Worm (Caenorhabditis elegans) whole organism, young adult: ENCODE measurements around the gene fbxa-164.
"Not testable (repeated sequence)": the region's sequence is repeated elsewhere in the genome, so short reads cannot be mapped to it uniquely, and the experiment has no call there.

Experiments used
- B0019.2 ChIP-seq: fragments of 200-800 bp; sonication (Bioruptor generic); conservative IDR thresholded peaks from 2 replicates; pipeline ENCODE4 v1.3.6; 2022; ENCODE audit warnings: missing genetic modification reagents, missing genetic modification characterization, missing compliant biosample characterization
- D2030.7 ChIP-seq: fragments of 200-800 bp; sonication (Bioruptor generic); IDR thresholded peaks from 2 replicates; pipeline ENCODE4 v1.3.6; 2022; ENCODE audit warnings: missing genetic modification reagents, missing genetic modification characterization, missing compliant biosample characterization
- F22D6.2 ChIP-seq: sonication (generic microtip); optimal IDR thresholded peaks from 2 replicates; lab custom pipeline; 2016; ENCODE audit warnings: mild to moderate bottlenecking, missing genetic modification characterization, missing compliant biosample characterization
- F33H1.4 ChIP-seq: fragments of 200-800 bp; sonication (Bioruptor generic); IDR thresholded peaks from 2 replicates; pipeline ENCODE4 v1.3.6; 2022; ENCODE audit warnings: missing genetic modification reagents, missing genetic modification characterization, missing compliant biosample characterization
- F37B4.10 ChIP-seq: fragments of 200-800 bp; sonication (Bioruptor generic); IDR thresholded peaks from 2 replicates; pipeline ENCODE4 v1.3.6; 2022; ENCODE audit warnings: missing genetic modification characterization, missing compliant biosample characterization
- T07F8.4 ChIP-seq: sonication (generic microtip); optimal IDR thresholded peaks from 2 replicates; lab custom pipeline; 2016; ENCODE audit warnings: mild to moderate bottlenecking, missing genetic modification characterization, moderate library complexity, missing compliant biosample characterization
- T26A5.8 ChIP-seq: sonication (generic microtip); optimal IDR thresholded peaks from 2 replicates; lab custom pipeline; 2016; ENCODE audit warnings: missing genetic modification characterization, missing compliant biosample characterization
- Y53F4B.3 ChIP-seq: fragments of 200-800 bp; sonication (Bioruptor generic); IDR thresholded peaks from 2 replicates; pipeline ENCODE4 v1.3.6; 2022; ENCODE audit warnings: missing genetic modification reagents, missing genetic modification characterization, missing compliant biosample characterization
- Y53G8AR.9 ChIP-seq: fragments of 200-800 bp; sonication (Bioruptor generic); conservative IDR thresholded peaks from 2 replicates; pipeline ENCODE4 v1.3.6; 2022; ENCODE audit warnings: missing genetic modification reagents, missing genetic modification characterization, missing compliant biosample characterization
- ama-1 ChIP-seq, 3 experiments: fragments of 150-350 bp in 1 of 3; sonication (generic microtip) in 2 of 3; optimal IDR thresholded peaks; 2 replicates each; lab custom pipeline; 2014 to 2018; ENCODE audit warnings: missing biosample characterization in 2 of 3, missing genetic modification characterization in 2 of 3, missing genetic modification reagents in 2 of 3
- attf-3 ChIP-seq: fragments of 200-800 bp; sonication (Bioruptor generic); conservative IDR thresholded peaks from 2 replicates; pipeline ENCODE4 v1.3.6; 2022; ENCODE audit warnings: missing genetic modification reagents, missing genetic modification characterization, missing compliant biosample characterization
- attf-5 ChIP-seq: fragments of 200-800 bp; sonication (Bioruptor generic); optimal IDR thresholded peaks from 2 replicates; lab custom pipeline; 2018; ENCODE audit warnings: mild to moderate bottlenecking, missing genetic modification characterization, missing compliant biosample characterization
- ceh-79 ChIP-seq: sonication (generic microtip); optimal IDR thresholded peaks from 2 replicates; lab custom pipeline; 2017; ENCODE audit warnings: mild to moderate bottlenecking, missing genetic modification characterization, missing compliant biosample characterization
- die-1 ChIP-seq: sonication (generic microtip); optimal IDR thresholded peaks from 2 replicates; lab custom pipeline; 2016; ENCODE audit warnings: missing genotype, mild to moderate bottlenecking, missing genetic modification characterization, missing compliant biosample characterization
- egrh-3 ChIP-seq: fragments of 200-800 bp; sonication (Bioruptor generic); IDR thresholded peaks from 2 replicates; pipeline ENCODE4 v1.3.6; 2022; ENCODE audit warnings: missing genetic modification reagents, missing genetic modification characterization, missing compliant biosample characterization
- let-607 ChIP-seq, 2 experiments: fragments of 200-800 bp in 1 of 2; sonication (Bioruptor generic) in 1 of 2; sonication (generic microtip) in 1 of 2; optimal IDR thresholded peaks; 2 replicates each; lab custom pipeline; 2016 to 2018; ENCODE audit warnings: mild to moderate bottlenecking in 2 of 2, missing compliant biosample characterization in 2 of 2, missing genetic modification characterization in 2 of 2, moderate library complexity in 2 of 2, missing genotype in 1 of 2
- lsy-27 ChIP-seq: sonication (generic microtip); optimal IDR thresholded peaks from 2 replicates; lab custom pipeline; 2017; ENCODE audit warnings: missing genetic modification characterization, mild to moderate bottlenecking, missing compliant biosample characterization, antibody characterized with exemption, missing genotype, borderline replicate concordance; ENCODE audit not compliant: insufficient read depth
- madf-8 ChIP-seq: fragments of 200-800 bp; sonication (Bioruptor generic); conservative IDR thresholded peaks from 2 replicates; pipeline ENCODE4 v1.3.6; 2022; ENCODE audit warnings: missing genetic modification reagents, missing genetic modification characterization, missing compliant biosample characterization
- mel-28 ChIP-seq: sonication (generic microtip); optimal IDR thresholded peaks from 2 replicates; lab custom pipeline; 2016; ENCODE audit warnings: borderline replicate concordance, mild to moderate bottlenecking, missing genetic modification characterization, missing compliant biosample characterization
- nfya-1 ChIP-seq: sonication (generic microtip); optimal IDR thresholded peaks from 2 replicates; lab custom pipeline; 2017; ENCODE audit warnings: antibody characterized with exemption, missing compliant biosample characterization, missing genetic modification characterization, borderline replicate concordance; ENCODE audit not compliant: insufficient read depth
- nfyb-1 ChIP-seq: fragments of 200-800 bp; sonication (Bioruptor generic); IDR thresholded peaks from 2 replicates; pipeline ENCODE4 v1.3.6; 2022; ENCODE audit warnings: missing genetic modification reagents, missing genetic modification characterization, missing compliant biosample characterization
- nhr-80 ChIP-seq: sonication (generic microtip); optimal IDR thresholded peaks from 2 replicates; lab custom pipeline; 2016; ENCODE audit warnings: missing genetic modification characterization, missing compliant biosample characterization
- pbrm-1 ChIP-seq: fragments of 200-800 bp; sonication (Bioruptor generic); IDR thresholded peaks from 2 replicates; pipeline ENCODE4 v1.3.6; 2022; ENCODE audit warnings: missing genetic modification reagents, missing genetic modification characterization, missing compliant biosample characterization
- sdz-38 ChIP-seq: sonication (generic microtip); optimal IDR thresholded peaks from 2 replicates; lab custom pipeline; 2016; ENCODE audit warnings: missing genotype, missing genetic modification characterization, missing compliant biosample characterization
- snpc-1.1 ChIP-seq: sonication (generic microtip); optimal IDR thresholded peaks from 2 replicates; lab custom pipeline; 2017; ENCODE audit warnings: missing genetic modification characterization, mild to moderate bottlenecking, missing compliant biosample characterization, antibody characterized with exemption, moderate library complexity, missing genotype, missing genetic modification reagents; ENCODE audit not compliant: insufficient read depth
- snpc-4 ChIP-seq, 5 experiments: fragments of 150-350 bp in 1 of 5; sonication (generic microtip) in 4 of 5; optimal IDR thresholded peaks; 2 replicates each; lab custom pipeline; 2014 to 2018; ENCODE audit warnings: missing genetic modification characterization in 5 of 5, missing biosample characterization in 3 of 5, antibody characterized with exemption in 2 of 5, mild to moderate bottlenecking in 2 of 5, missing compliant biosample characterization in 2 of 5, missing genotype in 2 of 5, moderate library complexity in 2 of 5, missing genetic modification reagents in 1 of 5
- tbx-9 ChIP-seq: sonication (generic microtip); optimal IDR thresholded peaks from 2 replicates; lab custom pipeline; 2016; ENCODE audit warnings: borderline replicate concordance, missing genetic modification characterization, inconsistent platforms, missing compliant biosample characterization
- xnd-1 ChIP-seq: sonication (generic microtip); optimal IDR thresholded peaks from 2 replicates; lab custom pipeline; 2016; ENCODE audit warnings: missing genotype, missing genetic modification reagents, missing genetic modification characterization, missing compliant biosample characterization
- zfh-2 ChIP-seq: fragments of 200-800 bp; sonication (Bioruptor generic); conservative IDR thresholded peaks from 2 replicates; pipeline ENCODE4 v1.3.6; 2022; ENCODE audit warnings: missing genetic modification reagents, missing genetic modification characterization, missing compliant biosample characterization
- zim-3 ChIP-seq: sonication (generic microtip); optimal IDR thresholded peaks from 2 replicates; lab custom pipeline; 2017; ENCODE audit warnings: mild to moderate bottlenecking, missing genetic modification characterization, moderate library complexity, missing compliant biosample characterization

Gene fbxa-164

DNA sequence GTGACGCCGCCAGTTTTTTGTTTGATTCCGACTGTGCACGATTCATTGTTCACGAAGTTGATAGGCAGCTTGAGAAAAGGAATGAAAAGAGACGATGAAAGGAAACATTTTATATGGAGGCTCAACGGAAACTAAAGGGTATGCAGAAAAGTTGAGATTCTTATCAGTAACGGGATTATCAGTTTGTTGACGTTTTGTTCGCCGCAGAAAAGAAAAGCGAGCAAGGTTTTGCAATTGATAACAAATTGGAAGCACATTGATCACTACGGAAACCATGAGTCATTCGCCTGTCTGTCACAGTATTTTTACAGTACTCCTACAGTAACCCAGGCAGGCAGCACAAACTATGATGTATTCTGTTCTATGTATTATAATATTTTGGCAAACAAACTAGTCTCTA, 22.1 kb upstream of the fbxa-164 start:
- TF ChIP-seq attf-5 (no peak), pbrm-1 (GFP tag; lab: Robert Waterston, UW) (no peak), nfyb-1 (GFP tag; lab: Robert Waterston, UW) (no peak), nhr-80 (tag; lab: Kevin White, UChicago) (peak; percentile 9)

DNA sequence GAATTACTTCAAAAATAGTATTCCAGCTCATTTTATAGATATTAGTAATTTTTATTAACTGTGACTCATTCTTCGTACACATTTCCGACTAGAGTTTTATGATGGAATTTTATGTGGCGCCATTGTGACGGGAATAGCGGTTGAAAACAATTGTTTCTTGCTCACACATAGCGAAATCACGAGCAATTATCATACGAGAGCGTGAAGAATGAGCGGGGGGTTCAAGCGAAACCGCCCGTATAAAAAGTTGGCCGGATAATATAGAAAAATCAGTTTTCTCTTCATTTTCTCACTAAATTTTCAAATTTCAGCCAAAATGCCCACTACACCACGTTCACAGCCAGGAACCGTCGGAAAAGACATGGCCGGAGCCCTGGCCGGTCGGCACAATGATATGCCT, 19.6 kb upstream of the fbxa-164 start, which contains the start of gene C08E3.1:
Gene C08E3.1, plus strand, starts transcription at position 301 of the 400 bp plus-strand sequence.
- TF ChIP-seq mel-28; T07F8.4 (tag; lab: Kevin White, UChicago); madf-8 (GFP tag; lab: Robert Waterston, UW): not testable (repeated sequence)

DNA sequence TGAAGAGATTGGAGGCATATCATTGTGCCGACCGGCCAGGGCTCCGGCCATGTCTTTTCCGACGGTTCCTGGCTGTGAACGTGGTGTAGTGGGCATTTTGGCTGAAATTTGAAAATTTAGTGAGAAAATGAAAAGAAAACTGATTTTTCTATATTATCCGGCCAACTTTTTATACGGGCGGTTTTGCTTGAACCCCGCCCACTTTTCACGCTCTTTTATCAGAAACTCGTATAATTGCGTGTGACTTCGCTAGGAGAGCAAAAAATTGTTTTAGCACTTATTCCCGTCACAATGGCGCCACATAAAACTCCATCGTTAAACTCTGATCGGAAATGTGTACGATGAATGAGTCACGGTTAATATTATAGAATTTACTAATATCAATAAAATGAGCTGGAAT, 18.3 kb upstream of the fbxa-164 start, which contains the start of gene C08E3.13:
Gene C08E3.13, minus strand, starts transcription at position 101 of the 400 bp plus-strand sequence.
- TF ChIP-seq lsy-27 (tag; lab: Kevin White, UChicago); Y53G8AR.9 (GFP tag; lab: Robert Waterston, UW); D2030.7 (GFP tag; lab: Robert Waterston, UW): not testable (repeated sequence)

DNA sequence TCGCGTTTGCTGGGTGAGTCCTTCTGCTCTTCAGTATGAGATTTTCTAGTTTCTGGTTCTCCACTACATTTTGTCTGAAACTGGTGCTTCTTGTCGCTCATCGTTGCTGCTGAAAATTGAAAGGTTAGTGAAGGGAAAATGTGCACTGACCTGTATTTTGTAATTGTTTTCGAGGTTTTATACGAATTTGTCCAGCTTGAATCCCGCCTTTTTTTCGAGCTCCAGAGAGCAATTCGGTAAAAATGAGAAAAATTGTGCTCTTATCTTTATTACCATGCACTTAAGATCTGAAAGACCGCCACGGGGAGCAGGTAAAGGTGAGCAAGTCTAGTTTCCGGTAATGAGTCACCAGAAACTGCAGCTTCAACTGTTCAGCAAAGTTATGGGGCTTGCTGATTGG, 13.9 kb upstream of the fbxa-164 start, which contains the start of gene C08E3.15:
Gene C08E3.15, minus strand, starts transcription at position 101 of the 400 bp plus-strand sequence.
- TF ChIP-seq tbx-9 (tag; lab: Kevin White, UChicago); let-607 (tag; optimal IDR thresholded peaks at IDR 0.05; lab: Kevin White, UChicago); B0019.2 (GFP tag; lab: Robert Waterston, UW): not testable (repeated sequence)

DNA sequence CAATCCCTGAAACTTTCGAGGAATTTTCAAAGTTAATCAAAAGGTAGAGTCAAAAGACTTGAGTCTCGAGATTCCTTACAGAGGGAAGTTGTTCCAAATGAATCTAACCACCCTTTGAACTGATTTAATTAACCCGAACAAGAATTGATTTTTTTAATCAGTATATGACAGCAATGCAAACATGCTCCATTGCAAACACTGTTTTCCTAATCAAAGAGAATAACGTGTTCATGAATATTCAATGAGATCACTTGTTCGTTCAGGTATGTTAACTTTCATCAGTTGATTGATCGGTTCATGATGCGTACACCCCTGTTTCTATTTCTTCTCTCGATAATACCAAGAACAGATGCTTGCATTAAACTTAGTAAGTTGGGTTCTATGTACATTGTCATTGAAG, 11.8 kb upstream of the fbxa-164 start, which contains the start of gene C08E3.14:
Gene C08E3.14, plus strand, starts transcription at position 301 of the 400 bp plus-strand sequence.
- no peak for TF ChIP-seq zim-3
- TF ChIP-seq nhr-80 (tag; lab: Kevin White, UChicago): no peak
- TF ChIP-seq T26A5.8 (tag; lab: Kevin White, UChicago): no peak
- TF ChIP-seq lsy-27 (tag; lab: Kevin White, UChicago): no peak
- no peak for TF ChIP-seq D2030.7 (GFP tag; lab: Robert Waterston, UW)
- no peak for TF ChIP-seq B0019.2 (GFP tag; lab: Robert Waterston, UW)
- TF ChIP-seq snpc-1.1 (tag; lab: Kevin White, UChicago): no peak

DNA sequence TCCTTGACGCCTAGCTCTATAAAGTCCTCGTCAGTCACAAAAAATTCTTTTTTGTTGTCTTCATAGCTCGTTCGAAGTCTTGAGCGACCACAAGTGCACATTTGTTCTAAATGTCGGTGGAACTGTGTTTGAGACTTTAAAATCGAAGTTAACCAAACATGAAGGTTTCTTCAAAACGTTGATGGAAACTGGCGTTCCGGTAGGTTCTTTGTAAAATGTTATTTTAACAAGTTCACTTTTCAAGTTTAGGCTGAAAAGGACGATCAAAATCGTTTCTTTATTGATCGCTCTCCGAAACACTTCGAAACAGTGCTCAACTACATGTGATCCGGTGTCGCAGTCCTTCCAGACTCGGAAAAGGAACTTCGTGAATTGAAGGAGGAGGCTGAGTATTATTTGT, 10.7 kb upstream of the fbxa-164 start, which contains the start of gene fbxa-160:
Gene fbxa-160, minus strand, starts transcription at position 101 of the 400 bp plus-strand sequence.
- no peak for TF ChIP-seq die-1
- TF ChIP-seq snpc-4 (GFP tag; optimal IDR thresholded peaks at IDR 0.05; lab: Kevin White, UChicago): no peak
- TF ChIP-seq snpc-4 (tag; optimal IDR thresholded peaks at IDR 0.05; lab: Kevin White, UChicago): no peak
- TF ChIP-seq sdz-38 (tag; lab: Kevin White, UChicago): no peak
- TF ChIP-seq Y53F4B.3 (GFP tag; lab: Robert Waterston, UW): no peak
- no peak for TF ChIP-seq F37B4.10 (GFP tag; lab: Robert Waterston, UW)
- TF ChIP-seq attf-3 (GFP tag; lab: Robert Waterston, UW): no peak
- no peak for TF ChIP-seq ama-1 (optimal IDR thresholded peaks at IDR 0.05; lab: Kevin White, UChicago)
- TF ChIP-seq ama-1 (GFP tag; optimal IDR thresholded peaks at IDR 0.05; lab: Kevin White, UChicago): no peak
- TF ChIP-seq madf-8 (GFP tag; lab: Robert Waterston, UW): no peak
- no peak for TF ChIP-seq zfh-2 (GFP tag; lab: Robert Waterston, UW)
- no peak for TF ChIP-seq ceh-79 (tag; lab: Kevin White, UChicago)
- TF ChIP-seq F33H1.4 (GFP tag; lab: Robert Waterston, UW): no peak
- no peak for TF ChIP-seq egrh-3 (GFP tag; lab: Robert Waterston, UW)
- no peak for TF ChIP-seq nfya-1
- TF ChIP-seq F22D6.2 (tag; lab: Kevin White, UChicago): no peak
- TF ChIP-seq xnd-1 (tag; lab: Kevin White, UChicago): no peak
